Worm (Caenorhabditis elegans): Measurements from ENCODE around the gene nhl-2.

- TF ChIP-seq ZK546.5 (tag; optimal IDR thresholded peaks at IDR 0.05) (no peak), pha-4 (tag; optimal IDR thresholded peaks at IDR 0.05) (no peak), nhr-67 (tag; optimal IDR thresholded peaks at IDR 0.05) (no peak), skn-1 (tag; optimal IDR thresholded peaks at IDR 0.05) (no peak)
These were observed 23.2 kb downstream of the nhl-2 start for ce11 chrIII:4875663-4876062.
